Worm (Caenorhabditis elegans) whole organism, L4 larva: ENCODE results near the gene F36H5.18.

ENCODE experiments used
- F49E8.2 ChIP-seq: sonication (generic microtip); optimal IDR thresholded peaks from 2 replicates; lab custom pipeline; 2016; ENCODE audit warnings: missing compliant biosample characterization, mild to moderate bottlenecking, missing genetic modification characterization, borderline replicate concordance
- T20F7.1 ChIP-seq: fragments of 200-800 bp; sonication (Bioruptor generic); optimal IDR thresholded peaks from 2 replicates; lab custom pipeline; 2018; ENCODE audit warnings: mild to moderate bottlenecking, missing genetic modification characterization, missing compliant biosample characterization
- T26A8.4 ChIP-seq: fragments of 200-800 bp; sonication (Bioruptor generic); IDR thresholded peaks from 2 replicates; pipeline ENCODE4 v1.3.6; 2022; ENCODE audit warnings: missing genetic modification characterization, missing compliant biosample characterization
- aha-1 ChIP-seq: fragments of 150-350 bp; peaks from one replicate; lab custom pipeline; 2014; ENCODE audit warnings: missing biosample characterization, missing genetic modification characterization
- arid-1 ChIP-seq: fragments of 200-800 bp; sonication (Bioruptor generic); conservative IDR thresholded peaks from 2 replicates; pipeline ENCODE4 v1.3.6; 2022; ENCODE audit warnings: missing genetic modification reagents, missing genetic modification characterization, missing compliant biosample characterization
- attf-4 ChIP-seq: sonication (generic microtip); optimal IDR thresholded peaks from 3 replicates; lab custom pipeline; 2017; ENCODE audit warnings: missing biosample characterization, missing genetic modification characterization
- ceh-20 ChIP-seq: fragments of 200-800 bp; sonication (Bioruptor generic); IDR thresholded peaks from 2 replicates; pipeline ENCODE4 v1.3.6; 2022; ENCODE audit warnings: missing genetic modification reagents, missing genetic modification characterization, missing compliant biosample characterization
- ceh-28 ChIP-seq: fragments of 150-350 bp; optimal IDR thresholded peaks from 2 replicates; lab custom pipeline; 2014; ENCODE audit warnings: missing biosample characterization, missing genetic modification reagents, missing genetic modification characterization
- ceh-82 ChIP-seq: sonication (generic microtip); optimal IDR thresholded peaks from 2 replicates; lab custom pipeline; 2017; ENCODE audit warnings: missing biosample characterization, missing genetic modification characterization
- daf-12 ChIP-seq: fragments of 150-350 bp; optimal IDR thresholded peaks from 2 replicates; lab custom pipeline; 2014; ENCODE audit warnings: missing biosample characterization, missing genetic modification reagents, missing genetic modification characterization
- dmd-6 ChIP-seq: fragments of 200-800 bp; sonication (Bioruptor generic); IDR thresholded peaks from 2 replicates; pipeline ENCODE4 v1.3.6; 2022; ENCODE audit warnings: missing genetic modification reagents, missing genetic modification characterization, missing compliant biosample characterization
- dpl-1 ChIP-seq: fragments of 150-350 bp; optimal IDR thresholded peaks from 2 replicates; lab custom pipeline; 2014; ENCODE audit warnings: missing biosample characterization, missing genetic modification reagents, missing genetic modification characterization
- egl-27 ChIP-seq: sonication (generic microtip); optimal IDR thresholded peaks from 3 replicates; lab custom pipeline; 2017; ENCODE audit warnings: missing biosample characterization, missing genetic modification reagents, missing genetic modification characterization
- hlh-11 ChIP-seq: fragments of 200-800 bp; sonication (Bioruptor generic); optimal IDR thresholded peaks from 2 replicates; lab custom pipeline; 2018; ENCODE audit warnings: mild to moderate bottlenecking, missing genetic modification characterization, missing compliant biosample characterization
- jun-1 ChIP-seq: fragments of 150-350 bp; optimal IDR thresholded peaks from 2 replicates; lab custom pipeline; 2014; ENCODE audit warnings: missing biosample characterization, missing genetic modification reagents, missing genetic modification characterization
- lin-13 ChIP-seq: fragments of 150-350 bp; optimal IDR thresholded peaks from 2 replicates; lab custom pipeline; 2014; ENCODE audit warnings: missing biosample characterization, missing genetic modification reagents, missing genetic modification characterization
- lin-15B ChIP-seq: fragments of 150-350 bp; sonication (generic microtip); optimal IDR thresholded peaks from 3 replicates; lab custom pipeline; 2014; ENCODE audit warnings: missing biosample characterization, missing genetic modification characterization
- lin-39 ChIP-seq: fragments of 150-350 bp; optimal IDR thresholded peaks from 2 replicates; lab custom pipeline; 2014; ENCODE audit warnings: missing biosample characterization, missing genetic modification reagents, missing genetic modification characterization
- nhr-102 ChIP-seq: sonication (generic microtip); optimal IDR thresholded peaks from 2 replicates; lab custom pipeline; 2016; ENCODE audit warnings: mild to moderate bottlenecking, missing genetic modification characterization, moderate library complexity, missing compliant biosample characterization
- nhr-25 ChIP-seq: sonication (generic microtip); optimal IDR thresholded peaks from 2 replicates; lab custom pipeline; 2017; ENCODE audit warnings: missing genetic modification characterization, mild to moderate bottlenecking, missing compliant biosample characterization, antibody characterized with exemption, moderate library complexity, borderline replicate concordance; ENCODE audit not compliant: insufficient read depth
- nhr-48 ChIP-seq: sonication (generic microtip); optimal IDR thresholded peaks from 2 replicates; lab custom pipeline; 2016; ENCODE audit warnings: mild to moderate bottlenecking, missing genetic modification characterization, missing compliant biosample characterization
- nhr-6 ChIP-seq: fragments of 150-350 bp; optimal IDR thresholded peaks from 2 replicates; lab custom pipeline; 2014; ENCODE audit warnings: missing biosample characterization, missing genetic modification characterization
- nhr-76 ChIP-seq: fragments of 150-350 bp; optimal IDR thresholded peaks from 2 replicates; lab custom pipeline; 2014; ENCODE audit warnings: missing biosample characterization, missing genetic modification characterization
- nhr-77 ChIP-seq: fragments of 150-350 bp; optimal IDR thresholded peaks from 2 replicates; lab custom pipeline; 2014; ENCODE audit warnings: missing biosample characterization, missing genetic modification characterization
- php-3 ChIP-seq: fragments of 200-800 bp; sonication (Bioruptor generic); IDR thresholded peaks from 2 replicates; pipeline ENCODE4 v1.3.6; 2022; ENCODE audit warnings: missing genetic modification reagents, missing genetic modification characterization, missing compliant biosample characterization
- rbr-2 ChIP-seq: sonication (generic microtip); optimal IDR thresholded peaks from 2 replicates; lab custom pipeline; 2016; ENCODE audit warnings: missing genotype, missing genetic modification characterization, missing compliant biosample characterization
- set-16 ChIP-seq: fragments of 200-800 bp; sonication (Bioruptor generic); IDR thresholded peaks from 2 replicates; pipeline ENCODE4 v1.3.6; 2022; ENCODE audit warnings: missing genetic modification reagents, missing genetic modification characterization, missing compliant biosample characterization
- unc-130 ChIP-seq: sonication (generic microtip); optimal IDR thresholded peaks from 2 replicates; lab custom pipeline; 2016; ENCODE audit warnings: missing genetic modification reagents, missing genetic modification characterization, missing compliant biosample characterization
- unc-39 ChIP-seq: sonication (generic microtip); optimal IDR thresholded peaks from 2 replicates; lab custom pipeline; 2017; ENCODE audit warnings: missing biosample characterization, missing genetic modification characterization
- unc-62 ChIP-seq, 3 experiments: fragments of 150-350 bp in 1 of 3; sonication (generic microtip); optimal IDR thresholded peaks in 2 of 3; peaks in 1 of 3; 1 replicate in 1 of 3; 2 replicates in 2 of 3; lab custom pipeline; 2014 to 2017; ENCODE audit warnings: missing biosample characterization in 3 of 3, missing genetic modification characterization in 3 of 3, missing genetic modification reagents in 3 of 3, missing genotype in 1 of 3
- vab-7 ChIP-seq: fragments of 200-800 bp; sonication (Bioruptor generic); IDR thresholded peaks from 2 replicates; pipeline ENCODE4 v1.3.6; 2022; ENCODE audit warnings: missing genetic modification reagents, missing genetic modification characterization, missing compliant biosample characterization
- zag-1 ChIP-seq: fragments of 150-350 bp; optimal IDR thresholded peaks from 2 replicates; lab custom pipeline; 2014; ENCODE audit warnings: missing biosample characterization, missing genetic modification characterization
- zfp-2 ChIP-seq: sonication (generic microtip); optimal IDR thresholded peaks from 2 replicates; lab custom pipeline; 2016; ENCODE audit warnings: mild to moderate bottlenecking, missing genetic modification characterization, missing compliant biosample characterization
- zip-11 ChIP-seq: fragments of 200-800 bp; sonication (Bioruptor generic); IDR thresholded peaks from 2 replicates; pipeline ENCODE4 v1.3.6; 2022; ENCODE audit warnings: missing genetic modification characterization, missing compliant biosample characterization
- ztf-7 ChIP-seq: fragments of 150-350 bp; optimal IDR thresholded peaks from 2 replicates; lab custom pipeline; 2014; ENCODE audit warnings: missing biosample characterization, missing genetic modification characterization

The F36H5.18 gene

DNA sequence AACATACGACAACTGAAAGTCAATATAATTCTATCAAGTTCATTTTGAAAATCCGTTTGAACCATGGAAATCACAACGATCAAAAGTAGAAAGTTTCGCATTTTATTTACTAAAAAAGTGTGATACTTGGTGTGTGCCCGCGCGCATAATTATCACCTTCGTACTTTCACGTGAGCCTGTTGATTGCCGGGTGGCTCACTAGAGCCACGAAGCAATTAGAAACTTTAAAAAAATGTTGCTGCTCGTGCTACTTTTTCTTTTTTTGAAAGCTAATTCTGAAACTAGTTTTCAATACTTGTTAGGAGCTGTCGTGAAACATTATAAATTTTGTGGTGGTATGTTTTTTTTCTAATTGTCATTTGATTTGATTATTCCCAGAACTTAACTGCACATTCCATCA, 20.9 kb upstream of the F36H5.18 start, which contains the start of the genes irld-9 and irld-33:
Gene irld-9 (minus strand): TSS at position 101 of the 400 bp plus-strand sequence.
Gene irld-33 (plus strand): TSS at position 209 of the 400 bp plus-strand sequence.
- TF ChIP-seq aha-1 (tag; lab: Kevin White, UChicago) (peak; percentile 68), daf-12 (no peak)

DNA sequence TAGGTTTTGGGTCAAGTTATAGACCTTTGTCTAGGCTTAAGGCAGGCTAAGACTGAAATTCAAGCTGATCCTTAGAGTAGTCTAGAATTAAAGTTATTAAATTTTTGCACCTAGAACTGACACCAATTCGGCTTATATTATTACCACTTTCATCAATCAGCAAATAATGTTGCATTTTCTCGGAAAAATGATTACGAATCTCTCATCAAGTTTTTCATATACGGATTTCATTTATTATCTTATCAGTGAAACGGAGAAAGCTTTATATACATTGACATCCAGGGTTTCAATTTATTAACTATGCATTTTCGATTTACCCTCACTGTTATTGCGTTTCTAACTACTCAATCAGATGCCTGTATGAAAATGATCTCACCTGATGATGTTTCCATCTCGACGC, 18.5 kb upstream of the F36H5.18 start, which contains the start of gene K07G6.1:
Gene K07G6.1 (plus strand): TSS at position 301 of the 400 bp plus-strand sequence.
- TF ChIP-seq dmd-6 (no peak), unc-39 (tag; lab: Kevin White, UChicago) (no peak), nhr-76 (tag; lab: Kevin White, UChicago) (no peak)

DNA sequence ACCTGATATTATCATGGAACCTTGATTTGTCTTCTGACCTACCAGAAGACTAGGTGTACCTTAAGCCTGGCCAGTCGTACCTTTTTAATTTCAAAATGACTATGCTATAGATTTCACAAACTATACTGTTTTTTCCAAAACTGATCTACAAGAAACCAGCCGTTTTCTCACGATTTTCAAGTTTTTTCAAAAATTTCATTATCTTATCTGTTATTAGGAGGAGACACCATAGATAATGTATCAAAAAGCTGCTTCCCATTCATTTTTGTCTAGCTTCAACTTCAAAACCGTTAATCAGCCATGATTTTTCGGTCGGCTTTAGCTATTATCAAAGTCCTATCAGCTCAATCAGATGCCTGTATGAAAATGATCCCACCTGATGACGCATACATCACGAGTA, 17.2 kb upstream of the F36H5.18 start, which contains the start of gene F36H5.12:
Gene F36H5.12 (plus strand): TSS at position 301 of the 400 bp plus-strand sequence.
- TF ChIP-seq rbr-2 (tag; lab: Kevin White, UChicago) (no peak), dpl-1 (GFP tag; lab: Kevin White, UChicago) (no peak), nhr-77 (tag; lab: Kevin White, UChicago) (no peak), ztf-7 (no peak), ceh-82 (no peak), ceh-20 (GFP tag; lab: Robert Waterston, UW) (no peak), arid-1 (GFP tag; lab: Robert Waterston, UW) (no peak), lin-13 (GFP tag; lab: Kevin White, UChicago) (no peak), nhr-48 (tag; lab: Kevin White, UChicago) (no peak), unc-62 (GFP tag; optimal IDR thresholded peaks at IDR 0.05 in 1 of 2; lab: Kevin White, UChicago) (no peak), unc-62 (tag; optimal IDR thresholded peaks at IDR 0.05; lab: Kevin White, UChicago) (no peak)

DNA sequence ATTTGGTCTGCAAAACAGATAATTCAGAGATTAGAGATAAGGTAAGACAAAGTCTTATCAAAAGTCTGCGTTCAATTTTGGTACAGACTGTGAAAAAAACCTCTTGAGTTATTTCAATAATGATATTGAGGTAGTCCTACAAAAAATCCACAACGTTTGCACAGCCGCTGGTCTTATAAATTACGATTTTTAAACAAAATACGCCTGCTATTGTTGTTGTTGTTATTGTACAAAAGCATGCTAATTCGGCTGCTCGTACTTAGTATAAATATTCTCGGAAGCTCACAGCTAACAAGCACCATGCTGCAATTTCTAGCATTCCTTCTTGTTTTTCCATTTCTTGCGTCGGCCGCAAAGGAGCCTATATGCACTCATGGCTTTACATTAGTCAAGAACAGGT, 15.5 kb upstream of the F36H5.18 start, which contains the start of gene clec-19:
Gene clec-19 (plus strand): TSS at position 301 of the 400 bp plus-strand sequence.
- TF ChIP-seq arid-1 (GFP tag; lab: Robert Waterston, UW) = no peak
- no peak for TF ChIP-seq ceh-28
- no peak for TF ChIP-seq zip-11 (GFP tag; lab: Robert Waterston, UW)
- no peak for TF ChIP-seq T20F7.1 (GFP tag; lab: Kevin White, UChicago)
- TF ChIP-seq lin-15B = no peak
- TF ChIP-seq vab-7 (GFP tag; lab: Robert Waterston, UW) = no peak
- no peak for TF ChIP-seq nhr-102
- TF ChIP-seq T26A8.4 (GFP tag; lab: Robert Waterston, UW) = no peak
- no peak for TF ChIP-seq set-16 (GFP tag; lab: Robert Waterston, UW)

DNA sequence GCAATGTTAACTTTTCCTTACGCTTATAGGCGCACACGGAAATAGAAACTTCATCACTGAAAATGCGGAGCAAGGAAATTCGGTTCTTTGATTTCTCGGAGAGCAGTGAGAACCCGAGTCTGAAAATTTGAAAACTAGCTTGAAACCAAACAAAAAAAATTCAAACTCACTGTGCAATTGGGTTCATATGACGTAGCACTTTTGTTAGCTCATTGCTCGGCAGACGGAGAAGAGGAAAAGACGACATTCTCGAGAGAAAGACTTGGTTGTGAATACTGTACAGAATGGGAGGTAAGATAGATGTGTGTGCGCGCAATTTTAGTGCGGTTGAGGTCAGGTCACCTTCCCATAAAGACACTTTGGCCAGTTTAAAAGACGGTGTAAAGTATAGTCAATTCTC, 9.3 kb upstream of the F36H5.18 start, which contains the start of the genes F36H5.13 and F36H5.8:
Gene F36H5.13 (minus strand): TSS at position 101 of the 400 bp plus-strand sequence.
Gene F36H5.8 (minus strand): TSS at position 274 of the 400 bp plus-strand sequence.
- TF ChIP-seq aha-1 (tag; lab: Kevin White, UChicago) (peak; percentile 9), php-3 (GFP tag; lab: Robert Waterston, UW) (no peak), nhr-25 (tag; lab: Kevin White, UChicago) (no peak), lin-39 (tag; lab: Kevin White, UChicago) (no peak), dpl-1 (GFP tag; lab: Kevin White, UChicago) (no peak), nhr-6 (no peak)
- TF ChIP-seq, all 104 proteins: peak for 1

DNA sequence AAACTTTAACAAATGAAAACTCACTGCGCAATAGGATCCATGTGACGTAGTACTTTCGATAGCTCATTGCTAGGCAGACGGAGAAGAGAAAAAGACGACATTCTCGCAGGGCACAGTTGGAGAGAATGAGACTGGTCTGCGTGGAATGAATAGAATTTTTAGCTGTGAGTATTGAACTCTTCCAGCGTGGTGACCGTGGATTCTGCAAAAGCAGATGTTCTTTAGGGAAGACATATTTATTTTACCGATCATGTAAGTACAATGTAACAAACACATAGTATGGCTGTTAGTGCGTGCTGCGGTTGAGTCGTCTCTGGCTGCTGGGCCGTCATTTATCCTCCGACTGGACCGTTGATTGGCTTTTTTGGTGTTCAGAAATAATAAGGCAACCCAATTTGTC, 6.7 kb upstream of the F36H5.18 start, which contains the start of gene F36H5.9:
Gene F36H5.9 (minus strand): TSS at position 101 of the 400 bp plus-strand sequence.
- TF ChIP-seq hlh-11 (tag; lab: Kevin White, UChicago) (no peak), F49E8.2 (tag; lab: Kevin White, UChicago) (no peak), jun-1 (tag; lab: Kevin White, UChicago) (no peak), unc-130 (GFP tag; lab: Kevin White, UChicago) (no peak), attf-4 (tag; lab: Kevin White, UChicago) (no peak), egl-27 (tag; lab: Kevin White, UChicago) (no peak), T26A8.4 (GFP tag; lab: Robert Waterston, UW) (no peak), ceh-20 (GFP tag; lab: Robert Waterston, UW) (no peak), zag-1 (no peak), zfp-2 (tag; lab: Kevin White, UChicago) (no peak)
